Worm (Caenorhabditis elegans) whole organism, young adult: ENCODE results near the gene Y47D7A.9.

Source experiments
- B0035.1 ChIP-seq: sonication (generic microtip); optimal IDR thresholded peaks from 2 replicates; lab custom pipeline; 2016; ENCODE audit warnings: missing genetic modification characterization, mild to moderate bottlenecking, missing compliant biosample characterization, missing genotype, missing genetic modification reagents
- B0261.1 ChIP-seq: sonication (generic microtip); optimal IDR thresholded peaks from 2 replicates; lab custom pipeline; 2016; ENCODE audit warnings: mild to moderate bottlenecking, missing genetic modification characterization, moderate library complexity, missing compliant biosample characterization
- B0336.3 ChIP-seq: fragments of 200-800 bp; sonication (Bioruptor generic); IDR thresholded peaks from 2 replicates; pipeline ENCODE4 v1.3.6; 2022; ENCODE audit warnings: missing genetic modification characterization, missing compliant biosample characterization
- C06A6.2 ChIP-seq: fragments of 200-800 bp; sonication (Bioruptor generic); conservative IDR thresholded peaks from 2 replicates; pipeline ENCODE4 v1.3.6; 2022; ENCODE audit warnings: missing genetic modification characterization, missing compliant biosample characterization
- F23B12.7 ChIP-seq: sonication (generic microtip); optimal IDR thresholded peaks from 2 replicates; lab custom pipeline; 2017; ENCODE audit warnings: missing genetic modification characterization, mild to moderate bottlenecking, missing compliant biosample characterization, antibody characterized with exemption, moderate library complexity; ENCODE audit not compliant: insufficient read depth
- F57A8.1 ChIP-seq: fragments of 200-800 bp; sonication (Bioruptor generic); optimal IDR thresholded peaks from 2 replicates; lab custom pipeline; 2018; ENCODE audit warnings: mild to moderate bottlenecking, missing genetic modification characterization, moderate library complexity, missing compliant biosample characterization
- T07F8.4 ChIP-seq: sonication (generic microtip); optimal IDR thresholded peaks from 2 replicates; lab custom pipeline; 2016; ENCODE audit warnings: mild to moderate bottlenecking, missing genetic modification characterization, moderate library complexity, missing compliant biosample characterization
- T26A5.8 ChIP-seq: sonication (generic microtip); optimal IDR thresholded peaks from 2 replicates; lab custom pipeline; 2016; ENCODE audit warnings: missing genetic modification characterization, missing compliant biosample characterization
- Y53F4B.3 ChIP-seq: fragments of 200-800 bp; sonication (Bioruptor generic); IDR thresholded peaks from 2 replicates; pipeline ENCODE4 v1.3.6; 2022; ENCODE audit warnings: missing genetic modification reagents, missing genetic modification characterization, missing compliant biosample characterization
- Y56A3A.18 ChIP-seq: fragments of 200-800 bp; sonication (Bioruptor generic); IDR thresholded peaks from 2 replicates; pipeline ENCODE4 v1.3.6; 2022; ENCODE audit warnings: missing genetic modification reagents, missing genetic modification characterization, missing compliant biosample characterization
- Y79H2A.3 ChIP-seq: fragments of 200-800 bp; sonication (Bioruptor generic); conservative IDR thresholded peaks from 2 replicates; pipeline ENCODE4 v1.3.6; 2022; ENCODE audit warnings: missing genetic modification reagents, missing genetic modification characterization, missing compliant biosample characterization
- akir-1 ChIP-seq: fragments of 200-800 bp; sonication (Bioruptor generic); optimal IDR thresholded peaks from 2 replicates; lab custom pipeline; 2018; ENCODE audit warnings: mild to moderate bottlenecking, missing genetic modification characterization, moderate library complexity, missing compliant biosample characterization
- ama-1 ChIP-seq, 3 experiments: fragments of 150-350 bp in 1 of 3; sonication (generic microtip) in 2 of 3; optimal IDR thresholded peaks; 2 replicates each; lab custom pipeline; 2014 to 2018; ENCODE audit warnings: missing biosample characterization in 2 of 3, missing genetic modification characterization in 2 of 3, missing genetic modification reagents in 2 of 3
- attf-3 ChIP-seq: fragments of 200-800 bp; sonication (Bioruptor generic); conservative IDR thresholded peaks from 2 replicates; pipeline ENCODE4 v1.3.6; 2022; ENCODE audit warnings: missing genetic modification reagents, missing genetic modification characterization, missing compliant biosample characterization
- ceh-79 ChIP-seq: sonication (generic microtip); optimal IDR thresholded peaks from 2 replicates; lab custom pipeline; 2017; ENCODE audit warnings: mild to moderate bottlenecking, missing genetic modification characterization, missing compliant biosample characterization
- ceh-91 ChIP-seq: fragments of 200-800 bp; sonication (Bioruptor generic); IDR thresholded peaks from 2 replicates; pipeline ENCODE4 v1.3.6; 2022; ENCODE audit warnings: missing genetic modification reagents, missing genetic modification characterization, missing compliant biosample characterization
- dpl-1 ChIP-seq: fragments of 150-350 bp; optimal IDR thresholded peaks from 2 replicates; lab custom pipeline; 2014; ENCODE audit warnings: missing biosample characterization, missing genetic modification reagents, missing genetic modification characterization
- efl-1 ChIP-seq: fragments of 150-350 bp; optimal IDR thresholded peaks from 2 replicates; lab custom pipeline; 2014; ENCODE audit warnings: missing biosample characterization, missing genetic modification reagents, missing genetic modification characterization
- him-1 ChIP-seq: sonication (generic microtip); optimal IDR thresholded peaks from 2 replicates; lab custom pipeline; 2016; ENCODE audit warnings: missing genotype, missing genetic modification reagents, missing genetic modification characterization, missing compliant biosample characterization
- hmg-20 ChIP-seq: fragments of 200-800 bp; sonication (Bioruptor generic); IDR thresholded peaks from 2 replicates; pipeline ENCODE4 v1.3.6; 2022; ENCODE audit warnings: missing genetic modification reagents, missing genetic modification characterization, missing compliant biosample characterization
- let-526 ChIP-seq: fragments of 200-800 bp; sonication (Bioruptor generic); IDR thresholded peaks from 2 replicates; pipeline ENCODE4 v1.3.6; 2022; ENCODE audit warnings: missing genetic modification reagents, missing genetic modification characterization, missing compliant biosample characterization
- lin-26 ChIP-seq: fragments of 200-800 bp; sonication (Bioruptor generic); IDR thresholded peaks from 2 replicates; pipeline ENCODE4 v1.3.6; 2022; ENCODE audit warnings: missing genetic modification reagents, missing genetic modification characterization, missing compliant biosample characterization
- lin-35 ChIP-seq, 3 experiments: fragments of 150-350 bp in 2 of 3; sonication (generic microtip) in 1 of 3; optimal IDR thresholded peaks; 2 replicates each; lab custom pipeline; 2014 to 2018; ENCODE audit warnings: missing biosample characterization in 3 of 3, missing genetic modification characterization in 3 of 3, missing genetic modification reagents in 3 of 3
- lsl-1 ChIP-seq: fragments of 200-800 bp; sonication (Bioruptor generic); optimal IDR thresholded peaks from 2 replicates; lab custom pipeline; 2018; ENCODE audit warnings: mild to moderate bottlenecking, missing genetic modification characterization, moderate library complexity, missing compliant biosample characterization
- madf-10 ChIP-seq: sonication (generic microtip); optimal IDR thresholded peaks from 2 replicates; lab custom pipeline; 2016; ENCODE audit warnings: mild to moderate bottlenecking, missing genetic modification characterization, missing compliant biosample characterization
- madf-6 ChIP-seq: fragments of 200-800 bp; sonication (Bioruptor generic); IDR thresholded peaks from 2 replicates; pipeline ENCODE4 v1.3.6; 2022; ENCODE audit warnings: missing genetic modification reagents, missing genetic modification characterization, missing compliant biosample characterization
- mcd-1 ChIP-seq: fragments of 200-800 bp; sonication (Bioruptor generic); IDR thresholded peaks from 2 replicates; pipeline ENCODE4 v1.3.6; 2022; ENCODE audit warnings: missing genetic modification reagents, missing genetic modification characterization, missing compliant biosample characterization
- mel-28 ChIP-seq: sonication (generic microtip); optimal IDR thresholded peaks from 2 replicates; lab custom pipeline; 2016; ENCODE audit warnings: borderline replicate concordance, mild to moderate bottlenecking, missing genetic modification characterization, missing compliant biosample characterization
- mes-4 ChIP-seq: sonication (generic microtip); optimal IDR thresholded peaks from 2 replicates; lab custom pipeline; 2016; ENCODE audit warnings: missing genotype, missing genetic modification characterization, missing compliant biosample characterization
- nhr-80 ChIP-seq: sonication (generic microtip); optimal IDR thresholded peaks from 2 replicates; lab custom pipeline; 2016; ENCODE audit warnings: missing genetic modification characterization, missing compliant biosample characterization
- nhr-90 ChIP-seq: sonication (generic microtip); optimal IDR thresholded peaks from 2 replicates; lab custom pipeline; 2016; ENCODE audit warnings: missing genotype, mild to moderate bottlenecking, missing genetic modification characterization, missing compliant biosample characterization
- pbrm-1 ChIP-seq: fragments of 200-800 bp; sonication (Bioruptor generic); IDR thresholded peaks from 2 replicates; pipeline ENCODE4 v1.3.6; 2022; ENCODE audit warnings: missing genetic modification reagents, missing genetic modification characterization, missing compliant biosample characterization
- rcor-1 ChIP-seq: fragments of 200-800 bp; sonication (Bioruptor generic); IDR thresholded peaks from 2 replicates; pipeline ENCODE4 v1.3.6; 2022; ENCODE audit warnings: missing genetic modification reagents, missing genetic modification characterization, missing compliant biosample characterization
- rec-8 ChIP-seq, 2 experiments: sonication (generic microtip); optimal IDR thresholded peaks; 2 replicates each; lab custom pipeline; 2016; ENCODE audit warnings: mild to moderate bottlenecking in 2 of 2, missing genetic modification characterization in 2 of 2, missing genetic modification reagents in 2 of 2, missing genotype in 2 of 2, missing biosample characterization in 1 of 2, missing compliant biosample characterization in 1 of 2, moderate library complexity in 1 of 2
- repo-1 ChIP-seq: sonication (generic microtip); optimal IDR thresholded peaks from 2 replicates; lab custom pipeline; 2017; ENCODE audit warnings: mild to moderate bottlenecking, missing genetic modification characterization, missing compliant biosample characterization
- unc-130 ChIP-seq: sonication (generic microtip); optimal IDR thresholded peaks from 2 replicates; lab custom pipeline; 2016; ENCODE audit warnings: missing genetic modification reagents, missing genetic modification characterization, missing compliant biosample characterization
- unc-62 ChIP-seq: fragments of 150-350 bp; optimal IDR thresholded peaks from 2 replicates; lab custom pipeline; 2014; ENCODE audit warnings: missing biosample characterization, missing genetic modification reagents, missing genetic modification characterization
- xnd-1 ChIP-seq: sonication (generic microtip); optimal IDR thresholded peaks from 2 replicates; lab custom pipeline; 2016; ENCODE audit warnings: missing genotype, missing genetic modification reagents, missing genetic modification characterization, missing compliant biosample characterization
- zfh-2 ChIP-seq: fragments of 200-800 bp; sonication (Bioruptor generic); conservative IDR thresholded peaks from 2 replicates; pipeline ENCODE4 v1.3.6; 2022; ENCODE audit warnings: missing genetic modification reagents, missing genetic modification characterization, missing compliant biosample characterization
- ztf-25 ChIP-seq: fragments of 200-800 bp; sonication (Bioruptor generic); IDR thresholded peaks from 2 replicates; pipeline ENCODE4 v1.3.6; 2022; ENCODE audit warnings: missing genetic modification reagents, missing genetic modification characterization, missing compliant biosample characterization
- ztf-26 ChIP-seq: sonication (generic microtip); optimal IDR thresholded peaks from 2 replicates; lab custom pipeline; 2017; ENCODE audit warnings: missing genetic modification characterization, missing compliant biosample characterization
- ztf-6 ChIP-seq: fragments of 200-800 bp; sonication (Bioruptor generic); IDR thresholded peaks from 2 replicates; pipeline ENCODE4 v1.3.6; 2022; ENCODE audit warnings: missing genetic modification reagents, missing genetic modification characterization, missing compliant biosample characterization

Gene Y47D7A.9

ce11 chrV:4407519-4407918 lies 16.2 kb downstream of the Y47D7A.9 start, which contains the start of gene nhr-118:
nhr-118 (plus strand) TSS chrV:4407819.
- no peak for TF ChIP-seq ceh-79 (tag; lab: Kevin White, UChicago)
- no peak for TF ChIP-seq T26A5.8 (tag; lab: Kevin White, UChicago)
- TF ChIP-seq T07F8.4 (tag; lab: Kevin White, UChicago): no peak
- no peak for TF ChIP-seq lin-26 (GFP tag; lab: Robert Waterston, UW)
- no peak for TF ChIP-seq Y79H2A.3 (GFP tag; lab: Robert Waterston, UW)
- no peak for TF ChIP-seq ama-1 (optimal IDR thresholded peaks at IDR 0.05; lab: Kevin White, UChicago)
- no peak for TF ChIP-seq ama-1 (GFP tag; optimal IDR thresholded peaks at IDR 0.05; lab: Kevin White, UChicago)
- no peak for TF ChIP-seq let-526 (GFP tag; lab: Robert Waterston, UW)
- no peak for TF ChIP-seq ceh-91 (GFP tag; lab: Robert Waterston, UW)
- TF ChIP-seq madf-10 (tag; lab: Kevin White, UChicago): no peak
- no peak for TF ChIP-seq ztf-6 (GFP tag; lab: Robert Waterston, UW)
- no peak for TF ChIP-seq him-1 (tag; lab: Kevin White, UChicago)
- TF ChIP-seq mel-28 (tag; lab: Kevin White, UChicago): no peak
- no peak for TF ChIP-seq rec-8 (tag; optimal IDR thresholded peaks at IDR 0.05; lab: Kevin White, UChicago)
- no peak for TF ChIP-seq unc-62
- no peak for TF ChIP-seq F23B12.7 (tag; lab: Kevin White, UChicago)
- no peak for TF ChIP-seq lsl-1 (GFP tag; lab: Kevin White, UChicago)
- TF ChIP-seq B0035.1 (tag; lab: Kevin White, UChicago): no peak
- no peak for TF ChIP-seq ztf-25 (GFP tag; lab: Robert Waterston, UW)
- no peak for TF ChIP-seq B0336.3 (GFP tag; lab: Robert Waterston, UW)

DNA sequence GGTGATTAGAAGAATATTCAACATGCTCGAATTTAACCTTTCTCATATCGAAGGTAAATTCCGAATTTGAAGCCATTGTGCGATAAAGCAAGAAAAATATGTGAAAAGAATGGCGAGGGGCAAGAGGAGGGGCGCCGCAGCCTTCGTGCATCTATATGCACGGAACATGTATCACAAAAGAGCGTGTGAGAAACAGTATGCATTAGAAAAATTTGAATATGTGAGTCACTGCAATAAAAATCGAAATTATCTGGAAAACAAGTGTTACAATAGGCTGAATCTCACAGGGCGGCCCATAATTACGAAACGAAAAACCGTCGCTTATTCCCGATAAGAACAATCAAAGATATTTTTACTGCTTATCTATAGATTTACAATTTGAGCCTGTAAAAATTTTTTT lies 21.9 kb downstream of the Y47D7A.9 start, which contains the start of gene F13A2.5:
Gene F13A2.5 (minus strand): TSS at position 101 of the 400 bp plus-strand sequence.
- no peak for TF ChIP-seq T26A5.8 (tag; lab: Kevin White, UChicago)
- TF ChIP-seq xnd-1 (tag; lab: Kevin White, UChicago): no peak
- TF ChIP-seq akir-1: no peak
- no peak for TF ChIP-seq Y56A3A.18 (GFP tag; lab: Robert Waterston, UW)
- TF ChIP-seq repo-1 (tag; lab: Kevin White, UChicago): no peak
- TF ChIP-seq madf-6 (GFP tag; lab: Robert Waterston, UW): no peak
- TF ChIP-seq ama-1 (optimal IDR thresholded peaks at IDR 0.05; lab: Kevin White, UChicago): no peak
- TF ChIP-seq ama-1 (GFP tag; optimal IDR thresholded peaks at IDR 0.05; lab: Kevin White, UChicago): no peak
- TF ChIP-seq B0261.1 (tag; lab: Kevin White, UChicago): no peak
- TF ChIP-seq attf-3 (GFP tag; lab: Robert Waterston, UW): no peak
- no peak for TF ChIP-seq nhr-90
- no peak for TF ChIP-seq nhr-80 (tag; lab: Kevin White, UChicago)
- TF ChIP-seq ceh-79 (tag; lab: Kevin White, UChicago): no peak
- TF ChIP-seq mcd-1 (GFP tag; lab: Robert Waterston, UW): no peak

- no peak for TF ChIP-seq zfh-2
Measured at ce11 chrV:4400118-4400517, 23.6 kb downstream of the Y47D7A.9 start, which contains the start of gene F13A2.4. F13A2.4 (minus strand) TSS chrV:4400218.

DNA sequence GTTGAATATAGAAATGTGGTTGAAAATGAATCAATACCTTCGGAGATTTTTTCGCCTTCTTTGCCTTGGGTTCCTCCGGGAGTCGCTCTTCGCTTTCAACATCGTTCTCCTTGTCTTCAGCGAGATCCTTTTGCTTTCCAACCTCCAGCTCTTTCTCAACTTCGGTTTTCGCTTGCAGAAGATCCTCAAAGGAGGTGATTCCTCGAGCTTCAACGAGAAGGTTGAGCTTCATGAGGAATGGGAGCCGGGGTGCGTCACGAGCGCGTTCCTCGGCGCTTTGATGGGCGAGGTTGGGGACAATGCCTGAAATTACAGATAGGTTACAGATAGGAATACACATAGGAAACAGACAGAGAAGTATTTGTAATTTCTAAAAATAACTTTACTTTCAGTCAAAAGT lies 24.9 kb downstream of the Y47D7A.9 start:
- TF ChIP-seq zfh-2 (peak; percentile 65), rcor-1 (GFP tag; lab: Robert Waterston, UW) (no peak)

ce11 chrV:4398127-4398526 lies 25.6 kb downstream of the Y47D7A.9 start:
- no peak for TF ChIP-seq hmg-20 (GFP tag; lab: Robert Waterston, UW)
- no peak for TF ChIP-seq nhr-90
- TF ChIP-seq Y53F4B.3 (GFP tag; lab: Robert Waterston, UW): no peak
- TF ChIP-seq akir-1: no peak
- TF ChIP-seq efl-1: no peak
- TF ChIP-seq mes-4: no peak
- TF ChIP-seq F57A8.1 (GFP tag; lab: Kevin White, UChicago): no peak
- TF ChIP-seq C06A6.2 (GFP tag; lab: Robert Waterston, UW): no peak
- no peak for TF ChIP-seq unc-130
- TF ChIP-seq dpl-1: no peak
- TF ChIP-seq ztf-26 (tag; lab: Kevin White, UChicago): no peak
- no peak for TF ChIP-seq lin-35 (GFP tag; optimal IDR thresholded peaks at IDR 0.05; lab: Kevin White, UChicago)
- no peak for TF ChIP-seq pbrm-1 (GFP tag; lab: Robert Waterston, UW)
- no peak for TF ChIP-seq attf-3 (GFP tag; lab: Robert Waterston, UW)
